Fruit fly (Drosophila melanogaster) whole organism, embryonic: ENCODE measurements around the gene qjt.
A peak's percentile ranks its signal among the peaks of the same experiment; 100 is the strongest.

Source experiments
- BtbVII ChIP-seq: fragments of 200-800 bp; sonication (Bioruptor generic); optimal IDR thresholded peaks from 3 replicates; lab custom pipeline; 2017; ENCODE audit warnings: missing biosample characterization, mild to moderate bottlenecking, missing genetic modification characterization
- CG11093 ChIP-seq: fragments of 200-800 bp; sonication (Bioruptor generic); IDR thresholded peaks from 3 replicates; pipeline ENCODE4 v1.3.6; 2022; ENCODE audit warnings: missing biosample characterization, missing genetic modification characterization
- CG11504 ChIP-seq: fragments of 200-800 bp; sonication (Bioruptor generic); optimal IDR thresholded peaks from 3 replicates; lab custom pipeline; 2019; ENCODE audit warnings: missing biosample characterization, mild to moderate bottlenecking, missing genetic modification characterization, moderate library complexity
- CG13894 ChIP-seq: fragments of 200-800 bp; sonication (Bioruptor generic); optimal IDR thresholded peaks from 3 replicates; lab custom pipeline; 2018; ENCODE audit warnings: missing biosample characterization, mild to moderate bottlenecking, missing genetic modification characterization, moderate library complexity
- CG15073 ChIP-seq: fragments of 200-800 bp; sonication (Bioruptor generic); optimal IDR thresholded peaks from 2 replicates; lab custom pipeline; 2016; ENCODE audit warnings: missing biosample characterization, missing genetic modification characterization
- CG1529 ChIP-seq: fragments of 200-800 bp; sonication (Bioruptor generic); optimal IDR thresholded peaks from 3 replicates; lab custom pipeline; 2018; ENCODE audit warnings: missing biosample characterization, missing genetic modification characterization
- CG16815 ChIP-seq: fragments of 200-800 bp; sonication (Bioruptor generic); optimal IDR thresholded peaks from 3 replicates; lab custom pipeline; 2017; ENCODE audit warnings: missing biosample characterization, mild to moderate bottlenecking, missing genetic modification characterization
- CG17361 ChIP-seq: fragments of 200-800 bp; sonication (Bioruptor generic); IDR thresholded peaks from 3 replicates; pipeline ENCODE4 v1.3.6; 2022; ENCODE audit warnings: missing biosample characterization, missing genetic modification characterization
- CG3163 ChIP-seq: fragments of 200-800 bp; sonication (Bioruptor generic); optimal IDR thresholded peaks from 3 replicates; lab custom pipeline; 2016; ENCODE audit warnings: missing biosample characterization, missing genetic modification characterization
- CG3407 ChIP-seq: fragments of 200-800 bp; sonication (Bioruptor generic); optimal IDR thresholded peaks from 2 replicates; lab custom pipeline; 2018; ENCODE audit warnings: missing biosample characterization, mild to moderate bottlenecking, missing genetic modification characterization
- CG4424 ChIP-seq: fragments of 200-800 bp; sonication (Bioruptor generic); optimal IDR thresholded peaks from 3 replicates; lab custom pipeline; 2016; ENCODE audit warnings: missing biosample characterization, missing genetic modification characterization
- CG4820 ChIP-seq: fragments of 200-800 bp; sonication (Bioruptor generic); optimal IDR thresholded peaks from 3 replicates; lab custom pipeline; 2016; ENCODE audit warnings: missing biosample characterization, missing genetic modification characterization
- CG6689 ChIP-seq: fragments of 200-800 bp; sonication (Bioruptor generic); IDR thresholded peaks from 2 replicates; pipeline ENCODE4 v1.3.6; 2022; ENCODE audit warnings: missing biosample characterization, missing genetic modification characterization
- CG7963 ChIP-seq: fragments of 200-800 bp; sonication (Bioruptor generic); IDR thresholded peaks from 3 replicates; pipeline ENCODE4 v1.3.6; 2022; ENCODE audit warnings: missing biosample characterization, missing genetic modification characterization; ENCODE audit not compliant: partially characterized antibody
- CG8089 ChIP-seq: fragments of 200-800 bp; sonication (Bioruptor generic); optimal IDR thresholded peaks from 3 replicates; lab custom pipeline; 2016; ENCODE audit warnings: missing biosample characterization, missing genetic modification characterization
- CG8388 ChIP-seq: fragments of 200-800 bp; sonication (Bioruptor generic); optimal IDR thresholded peaks from 2 replicates; lab custom pipeline; 2019; ENCODE audit warnings: missing biosample characterization, mild to moderate bottlenecking, missing genetic modification characterization, moderate library complexity
- CG9727 ChIP-seq: fragments of 200-800 bp; sonication (Bioruptor generic); optimal IDR thresholded peaks from 3 replicates; lab custom pipeline; 2017; ENCODE audit warnings: missing biosample characterization, mild to moderate bottlenecking, missing genetic modification characterization
- D19A ChIP-seq: fragments of 200-800 bp; optimal IDR thresholded peaks from 3 replicates; lab custom pipeline; 2019; ENCODE audit warnings: missing biosample characterization, mild to moderate bottlenecking, missing genetic modification characterization, moderate library complexity
- Dref ChIP-seq: fragments of 200-800 bp; sonication (Bioruptor generic); IDR thresholded peaks from 2 replicates; pipeline ENCODE4 v1.3.6; 2022; ENCODE audit warnings: missing biosample characterization, missing genetic modification characterization
- E2f2 ChIP-seq: fragments of 200-800 bp; sonication (Bioruptor generic); IDR thresholded peaks from 2 replicates; pipeline ENCODE4 v1.3.6; 2022; ENCODE audit warnings: missing biosample characterization, missing genetic modification characterization
- Fer3 ChIP-seq: fragments of 200-800 bp; sonication (Bioruptor generic); optimal IDR thresholded peaks from 2 replicates; lab custom pipeline; 2018; ENCODE audit warnings: missing biosample characterization, mild to moderate bottlenecking, missing genetic modification characterization, moderate library complexity
- Gsc ChIP-seq: fragments of 200-800 bp; sonication (Bioruptor generic); IDR thresholded peaks from 2 replicates; pipeline ENCODE4 v1.3.6; 2022; ENCODE audit warnings: missing biosample characterization, missing genetic modification characterization
- HLHmδ ChIP-seq: fragments of 200-800 bp; sonication (Bioruptor generic); optimal IDR thresholded peaks from 2 replicates; lab custom pipeline; 2018; ENCODE audit warnings: missing biosample characterization, mild to moderate bottlenecking, missing genetic modification characterization, moderate library complexity
- Hr51 ChIP-seq, 2 experiments: fragments of 200-800 bp; sonication (Bioruptor generic); optimal IDR thresholded peaks; 2 replicates in 1 of 2; 3 replicates in 1 of 2; lab custom pipeline; 2016 to 2018; ENCODE audit warnings: missing biosample characterization in 2 of 2, missing genetic modification characterization in 2 of 2, mild to moderate bottlenecking in 1 of 2, moderate library complexity in 1 of 2
- MBD-R2 ChIP-seq: fragments of 200-800 bp; sonication (Bioruptor generic); IDR thresholded peaks from 2 replicates; pipeline ENCODE4 v1.3.6; 2022; ENCODE audit warnings: missing biosample characterization, missing genetic modification characterization
- NK7.1 ChIP-seq: fragments of 200-800 bp; sonication (Bioruptor generic); optimal IDR thresholded peaks from 3 replicates; lab custom pipeline; 2016; ENCODE audit warnings: missing biosample characterization, missing genetic modification characterization
- Nf-YB ChIP-seq: fragments of 200-800 bp; sonication (Bioruptor generic); optimal IDR thresholded peaks from 3 replicates; lab custom pipeline; 2019; ENCODE audit warnings: missing biosample characterization, mild to moderate bottlenecking, missing genetic modification characterization, moderate library complexity
- PHDP ChIP-seq: fragments of 200-800 bp; sonication (Bioruptor generic); optimal IDR thresholded peaks from 3 replicates; lab custom pipeline; 2018; ENCODE audit warnings: missing biosample characterization, mild to moderate bottlenecking, missing genetic modification characterization, moderate library complexity
- Sox102F ChIP-seq: fragments of 200-800 bp; sonication (Bioruptor generic); optimal IDR thresholded peaks from 2 replicates; lab custom pipeline; 2018; ENCODE audit warnings: missing biosample characterization, mild to moderate bottlenecking, missing genetic modification characterization, moderate library complexity
- Spps ChIP-seq: fragments of 200-800 bp; sonication (Bioruptor generic); optimal IDR thresholded peaks from 2 replicates; lab custom pipeline; 2018; ENCODE audit warnings: missing biosample characterization, mild to moderate bottlenecking, missing genetic modification characterization
- Sry-β ChIP-seq: fragments of 200-800 bp; sonication (Bioruptor generic); optimal IDR thresholded peaks from 2 replicates; lab custom pipeline; 2018; ENCODE audit warnings: missing biosample characterization, mild to moderate bottlenecking, missing genetic modification characterization, moderate library complexity
- amos ChIP-seq: fragments of 200-800 bp; sonication (Bioruptor generic); IDR thresholded peaks from 2 replicates; pipeline ENCODE4 v1.3.6; 2022; ENCODE audit warnings: missing biosample characterization, missing genetic modification characterization; ENCODE audit not compliant: partially characterized antibody
- aop ChIP-seq: fragments of 200-800 bp; sonication (Bioruptor generic); IDR thresholded peaks from 2 replicates; pipeline ENCODE4 v1.3.6; 2022; ENCODE audit warnings: missing biosample characterization, missing genetic modification characterization
- cas ChIP-seq: fragments of 200-800 bp; sonication (Bioruptor generic); IDR thresholded peaks from 2 replicates; pipeline ENCODE4 v1.3.6; 2022; ENCODE audit warnings: missing biosample characterization, missing genetic modification characterization
- cg ChIP-seq: fragments of 200-800 bp; sonication (Bioruptor generic); optimal IDR thresholded peaks from 3 replicates; lab custom pipeline; 2019; ENCODE audit warnings: missing biosample characterization, mild to moderate bottlenecking, missing genetic modification characterization, moderate library complexity
- crp ChIP-seq, 2 experiments: fragments of 200-800 bp; sonication (Bioruptor generic); optimal IDR thresholded peaks; 2 replicates in 1 of 2; 3 replicates in 1 of 2; lab custom pipeline; 2017; ENCODE audit warnings: missing biosample characterization in 2 of 2, missing genetic modification characterization in 2 of 2, mild to moderate bottlenecking in 1 of 2, moderate library complexity in 1 of 2
- dan ChIP-seq: fragments of 200-800 bp; sonication (Bioruptor generic); IDR thresholded peaks from 2 replicates; pipeline ENCODE4 v1.3.6; 2022; ENCODE audit warnings: missing biosample characterization, missing genetic modification characterization
- dmrt99B ChIP-seq: fragments of 200-800 bp; sonication (Bioruptor generic); optimal IDR thresholded peaks from 2 replicates; lab custom pipeline; 2018; ENCODE audit warnings: missing biosample characterization, mild to moderate bottlenecking, missing genetic modification characterization, moderate library complexity
- fd3F ChIP-seq: fragments of 200-800 bp; sonication (Bioruptor generic); optimal IDR thresholded peaks from 2 replicates; lab custom pipeline; 2018; ENCODE audit warnings: missing biosample characterization, mild to moderate bottlenecking, missing genetic modification characterization, moderate library complexity
- hkb ChIP-seq, 2 experiments: fragments of 200-800 bp in 1 of 2; fragments of >200 bp in 1 of 2; sonication (Bioruptor generic) in 1 of 2; IDR thresholded peaks in 1 of 2; optimal IDR thresholded peaks in 1 of 2; 2 replicates each; pipeline versions ENCODE4 v1.3.6 to Lab custom; 2017 to 2022; ENCODE audit warnings: missing biosample characterization in 1 of 2, missing genetic modification characterization in 1 of 2
- mld ChIP-seq: fragments of 200-800 bp; sonication (Bioruptor generic); IDR thresholded peaks from 3 replicates; pipeline ENCODE4 v1.3.6; 2022; ENCODE audit warnings: missing biosample characterization, missing genetic modification characterization; ENCODE audit not compliant: partially characterized antibody
- nerfin-1 ChIP-seq: fragments of 200-800 bp; sonication (Bioruptor generic); optimal IDR thresholded peaks from 3 replicates; lab custom pipeline; 2019; ENCODE audit warnings: missing biosample characterization, mild to moderate bottlenecking, missing genetic modification characterization, moderate library complexity
- nom ChIP-seq: fragments of 200-800 bp; sonication (Bioruptor generic); optimal IDR thresholded peaks from 2 replicates; lab custom pipeline; 2017; ENCODE audit warnings: missing biosample characterization, missing genetic modification characterization, mild to moderate bottlenecking, moderate library complexity, missing genetic modification reagents
- tap ChIP-seq: fragments of 200-800 bp; optimal IDR thresholded peaks from 3 replicates; lab custom pipeline; 2019; ENCODE audit warnings: missing biosample characterization, mild to moderate bottlenecking, missing genetic modification characterization, moderate library complexity
- tna ChIP-seq: fragments of 200-800 bp; sonication (Bioruptor generic); IDR thresholded peaks from 2 replicates; pipeline ENCODE4 v1.3.6; 2022; ENCODE audit warnings: missing biosample characterization, missing genetic modification characterization; ENCODE audit not compliant: partially characterized antibody
- ttk ChIP-seq: fragments of 200-800 bp; sonication (Bioruptor generic); IDR thresholded peaks from 2 replicates; pipeline ENCODE4 v2.1.2; 2022; ENCODE audit warnings: missing biosample characterization, missing genetic modification characterization
- unpg ChIP-seq: fragments of 200-800 bp; sonication (Bioruptor generic); optimal IDR thresholded peaks from 3 replicates; lab custom pipeline; 2018; ENCODE audit warnings: missing biosample characterization, mild to moderate bottlenecking, missing genetic modification characterization, moderate library complexity
- vfl ChIP-seq: fragments of 200-800 bp; sonication (Bioruptor generic); optimal IDR thresholded peaks from 2 replicates; lab custom pipeline; 2016; ENCODE audit warnings: missing biosample characterization, missing genetic modification characterization

Gene qjt

DNA sequence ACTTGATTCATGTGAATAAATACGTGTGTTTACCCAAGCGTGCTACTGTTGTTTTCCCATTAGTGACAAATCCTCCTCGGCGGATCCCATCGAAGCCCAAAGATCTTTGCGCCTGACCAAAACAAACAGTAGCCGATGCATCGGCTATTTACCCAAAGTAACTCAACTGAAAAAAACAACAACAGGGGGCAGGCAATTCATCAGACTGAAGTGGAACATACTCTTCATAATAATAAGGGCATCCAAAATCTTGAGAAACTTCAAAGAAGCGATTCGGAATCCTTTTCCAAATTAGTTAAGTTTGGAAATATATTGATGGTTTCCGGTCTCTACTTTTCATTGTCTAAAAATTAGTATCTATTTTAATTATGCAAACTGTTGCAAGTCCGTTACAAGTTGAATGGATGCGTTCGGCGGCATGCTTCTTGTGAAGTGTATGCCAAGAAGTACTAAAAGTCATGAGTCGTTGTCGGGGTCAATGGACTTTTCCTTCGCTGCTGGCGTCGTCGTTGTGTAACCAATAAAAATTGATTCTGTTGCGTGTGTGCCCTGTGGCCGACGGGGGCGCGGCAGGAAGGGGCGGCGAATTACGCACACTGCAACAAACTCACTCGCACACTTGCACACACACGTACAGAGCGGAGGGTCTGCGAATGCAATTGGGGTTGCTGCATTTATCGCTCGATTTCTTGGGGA lies 16.5 kb downstream of the qjt start (continued):
- TF ChIP-seq crp (GFP tag; optimal IDR thresholded peaks at IDR 0.05; lab: Kevin White, UChicago): no peak
- TF ChIP-seq nom (GFP tag; lab: Kevin White, UChicago): peak; percentile 28
- no peak for TF ChIP-seq amos (GFP tag; lab: Robert Waterston, UW)
- no peak for TF ChIP-seq tna (GFP tag; lab: Robert Waterston, UW)
- TF ChIP-seq Spps: peak; percentile 21
- TF ChIP-seq Sox102F (GFP tag; lab: Kevin White, UChicago): peak; percentile 61
- TF ChIP-seq cg: peak; percentile 71
- TF ChIP-seq CG3407 (GFP tag; lab: Kevin White, UChicago): peak; percentile 26
- TF ChIP-seq CG11093 (GFP tag; lab: Robert Waterston, UW): 0 out of 3 replicates have a peak, but pooled peaks have one; percentile 31
- 0 out of 2 replicates have a peak, but pooled peaks have one; percentile 24 for TF ChIP-seq ttk (GFP tag; lab: Robert Waterston, UW)
- TF ChIP-seq CG11504 (tag; lab: Kevin White, UChicago): peak; percentile 50
- TF ChIP-seq cas (GFP tag; lab: Robert Waterston, UW): no peak
- peak; percentile 50 for TF ChIP-seq dmrt99B (tag; lab: Kevin White, UChicago)
- TF ChIP-seq unpg: peak; percentile 19
- peak; percentile 26 for TF ChIP-seq CG4820
- TF ChIP-seq Nf-YB (GFP tag; lab: Kevin White, UChicago): peak; percentile 40
- TF ChIP-seq aop: no peak
- peak; percentile 13; the same call in 1 of the 2 replicates for TF ChIP-seq E2f2 (GFP tag; lab: Robert Waterston, UW)
- TF ChIP-seq CG8089 (GFP tag; lab: Kevin White, UChicago): no peak
- no peak for TF ChIP-seq tap (tag; lab: Kevin White, UChicago)
- TF ChIP-seq CG3163 (GFP tag; lab: Kevin White, UChicago): no peak
- peak; percentile 10 for TF ChIP-seq CG1529 (GFP tag; lab: Kevin White, UChicago)
- TF ChIP-seq CG9727 (GFP tag; lab: Kevin White, UChicago): peak; percentile 4
- no peak for TF ChIP-seq NK7.1
- no peak for TF ChIP-seq CG13894 (tag; lab: Kevin White, UChicago)
- no peak for TF ChIP-seq nerfin-1 (tag; lab: Kevin White, UChicago)
- TF ChIP-seq CG17361: peak; percentile 50; the same call in 1 of the 3 replicates
- TF ChIP-seq vfl: no peak
- peak in 1 of 2 experiments; percentile 16 for TF ChIP-seq Hr51 (GFP tag; optimal IDR thresholded peaks at IDR 0.05; lab: Kevin White, UChicago)
- TF ChIP-seq Sry-β (GFP tag; lab: Kevin White, UChicago): no peak
- TF ChIP-seq CG4424 (GFP tag; lab: Kevin White, UChicago): peak; percentile 25
- TF ChIP-seq D19A (tag; lab: Kevin White, UChicago): peak; percentile 99
- TF ChIP-seq Dref: no peak
- TF ChIP-seq dan: no peak
- TF ChIP-seq CG7963 (GFP tag; lab: Robert Waterston, UW): no peak
- TF ChIP-seq Fer3 (tag; lab: Kevin White, UChicago): no peak
- no peak for TF ChIP-seq CG16815 (GFP tag; lab: Kevin White, UChicago)
- TF ChIP-seq HLHmδ (GFP tag; lab: Kevin White, UChicago): peak; percentile 2
- no peak for TF ChIP-seq Gsc
- no peak for TF ChIP-seq hkb (optimal IDR thresholded peaks at IDR 0.05; lab: Kevin White, UChicago)
- no peak for TF ChIP-seq hkb (GFP tag; IDR thresholded peaks at IDR 0.05; lab: Robert Waterston, UW)
- TF ChIP-seq MBD-R2 (GFP tag; lab: Robert Waterston, UW): no peak
- TF ChIP-seq CG8388: peak; percentile 27
- no peak for TF ChIP-seq fd3F (GFP tag; lab: Kevin White, UChicago)
- TF ChIP-seq mld (GFP tag; lab: Robert Waterston, UW): no peak
- no peak for TF ChIP-seq CG15073 (GFP tag; lab: Kevin White, UChicago)
- peak; percentile 37 for TF ChIP-seq PHDP (tag; lab: Kevin White, UChicago)
- TF ChIP-seq BtbVII (GFP tag; lab: Kevin White, UChicago): no peak
- TF ChIP-seq CG6689: 0 out of 2 replicates have a peak, but pooled peaks have one; percentile 32
